Worm (Caenorhabditis elegans) whole organism, L4 larva: ENCODE results near the gene F11A5.15.

Experiments
- T20F7.1 ChIP-seq: fragments of 200-800 bp; sonication (Bioruptor generic); optimal IDR thresholded peaks from 2 replicates; lab custom pipeline; 2018; ENCODE audit warnings: mild to moderate bottlenecking, missing genetic modification characterization, missing compliant biosample characterization
- ZK546.5 ChIP-seq, 2 experiments: sonication (generic microtip); optimal IDR thresholded peaks; 2 replicates each; lab custom pipeline; 2017; ENCODE audit warnings: missing biosample characterization in 2 of 2, missing genetic modification characterization in 2 of 2
- ceh-82 ChIP-seq: sonication (generic microtip); optimal IDR thresholded peaks from 2 replicates; lab custom pipeline; 2017; ENCODE audit warnings: missing biosample characterization, missing genetic modification characterization
- daf-19 ChIP-seq: fragments of 200-800 bp; sonication (Bioruptor generic); conservative IDR thresholded peaks from 2 replicates; pipeline ENCODE4 v1.3.6; 2022; ENCODE audit warnings: missing genetic modification characterization, missing compliant biosample characterization
- fos-1 ChIP-seq: fragments of 150-350 bp; optimal IDR thresholded peaks from 2 replicates; lab custom pipeline; 2014; ENCODE audit warnings: missing biosample characterization, missing genetic modification characterization
- jun-1 ChIP-seq: fragments of 150-350 bp; optimal IDR thresholded peaks from 2 replicates; lab custom pipeline; 2014; ENCODE audit warnings: missing biosample characterization, missing genetic modification reagents, missing genetic modification characterization
- lsy-2 ChIP-seq, 2 experiments: fragments of 150-350 bp in 1 of 2; sonication (generic microtip) in 1 of 2; optimal IDR thresholded peaks; 2 replicates each; lab custom pipeline; 2014 to 2017; ENCODE audit warnings: missing biosample characterization in 2 of 2, missing genetic modification characterization in 2 of 2
- nhr-11 ChIP-seq: fragments of 150-350 bp; optimal IDR thresholded peaks from 2 replicates; lab custom pipeline; 2014; ENCODE audit warnings: missing biosample characterization, missing genetic modification characterization
- nhr-237 ChIP-seq: sonication (generic microtip); optimal IDR thresholded peaks from 2 replicates; lab custom pipeline; 2017; ENCODE audit warnings: missing biosample characterization, missing genetic modification characterization
- nhr-28 ChIP-seq: fragments of 150-350 bp; optimal IDR thresholded peaks from 2 replicates; lab custom pipeline; 2014; ENCODE audit warnings: missing biosample characterization, missing genetic modification characterization
- unc-130 ChIP-seq: sonication (generic microtip); optimal IDR thresholded peaks from 2 replicates; lab custom pipeline; 2016; ENCODE audit warnings: missing genetic modification reagents, missing genetic modification characterization, missing compliant biosample characterization
- zag-1 ChIP-seq: fragments of 150-350 bp; optimal IDR thresholded peaks from 2 replicates; lab custom pipeline; 2014; ENCODE audit warnings: missing biosample characterization, missing genetic modification characterization
- ztf-11 ChIP-seq: fragments of 150-350 bp; optimal IDR thresholded peaks from 2 replicates; lab custom pipeline; 2014; ENCODE audit warnings: missing biosample characterization, missing genetic modification characterization
- ztf-7 ChIP-seq: fragments of 150-350 bp; optimal IDR thresholded peaks from 2 replicates; lab custom pipeline; 2014; ENCODE audit warnings: missing biosample characterization, missing genetic modification characterization

ce11 chrV:16194639-16195038 lies 23.8 kb downstream of the F11A5.15 start, which contains the start of gene rabr-4:
- TF ChIP-seq ceh-82 (no peak), lsy-2 (tag; optimal IDR thresholded peaks at IDR 0.05; lab: Kevin White, UChicago) (no peak), fos-1 (tag; lab: Kevin White, UChicago) (no peak), T20F7.1 (GFP tag; lab: Kevin White, UChicago) (no peak), ztf-7 (tag; lab: Kevin White, UChicago) (no peak), jun-1 (tag; lab: Kevin White, UChicago) (no peak), nhr-237 (no peak), ztf-11 (tag; lab: Kevin White, UChicago) (no peak), daf-19 (GFP tag; lab: Robert Waterston, UW) (no peak), nhr-28 (tag; lab: Kevin White, UChicago) (no peak), zag-1 (no peak), ZK546.5 (tag; optimal IDR thresholded peaks at IDR 0.05; lab: Kevin White, UChicago) (no peak), unc-130 (no peak), nhr-11 (no peak)
